Fruit fly (Drosophila melanogaster): ENCODE measurements around the gene CG15535.

CG15535 gene

DNA sequence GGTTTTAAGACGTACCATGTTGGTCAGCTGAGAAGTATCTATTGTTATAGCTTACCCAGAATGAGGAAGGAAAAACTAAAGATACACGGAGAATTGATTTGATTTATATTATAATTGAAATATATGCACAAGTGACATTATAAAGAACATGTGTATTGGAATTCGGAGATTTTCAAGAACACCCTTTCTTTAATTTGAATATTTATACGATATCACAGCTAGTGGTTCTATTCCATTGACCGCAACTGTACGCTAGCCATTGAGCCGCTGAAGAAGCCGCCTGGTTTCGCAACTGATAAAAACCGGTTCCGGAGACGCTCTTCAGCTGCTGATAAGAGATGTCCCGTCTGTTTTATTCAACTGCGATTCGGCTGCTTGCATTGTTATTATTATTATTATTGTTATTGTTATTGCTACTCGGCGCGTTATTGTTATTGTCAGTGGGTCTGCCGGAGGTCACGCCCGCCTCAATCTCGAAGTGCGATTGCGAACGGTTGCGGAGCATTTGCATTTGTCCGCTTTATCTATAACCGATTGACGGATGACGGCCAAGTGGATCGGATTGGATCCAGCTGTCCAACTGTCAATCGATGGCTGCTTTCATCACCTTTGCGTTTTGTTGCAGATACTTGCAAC, 38.0 kb upstream of the CG15535 start (continued):
- TF ChIP-seq Ptx1 (GFP tag; IDR thresholded peaks at IDR 0.05), result peak; percentile 42; the same call in 1 of the 2 replicates
- TF ChIP-seq CG15601 (tag; optimal IDR thresholded peaks at IDR 0.05), result no peak
- TF ChIP-seq HmgD (GFP tag; optimal IDR thresholded peaks at IDR 0.05), result no peak
- peak; percentile 41 for TF ChIP-seq CG30403 (GFP tag; optimal IDR thresholded peaks at IDR 0.05)
- no peak for TF ChIP-seq zen (tag; optimal IDR thresholded peaks at IDR 0.05)
- peak; percentile 39; the same call in 1 of the 2 replicates for TF ChIP-seq Xrp1 (GFP tag; IDR thresholded peaks at IDR 0.05)
- TF ChIP-seq oc (tag; optimal IDR thresholded peaks at IDR 0.05), result no peak
- peak; percentile 35 for TF ChIP-seq CG17385 (GFP tag; optimal IDR thresholded peaks at IDR 0.05)
- no peak for TF ChIP-seq CG9609 (GFP tag; optimal IDR thresholded peaks at IDR 0.05)
- no peak for TF ChIP-seq MTF-1 (GFP tag; optimal IDR thresholded peaks at IDR 0.05; ENCODE audit: borderline replicate concordance)
- no peak for TF ChIP-seq CG42726 (GFP tag; IDR thresholded peaks at IDR 0.05; ENCODE audit: partially characterized antibody)
- peak; percentile 6 for TF ChIP-seq CG4328 (GFP tag; optimal IDR thresholded peaks at IDR 0.05)
- TF ChIP-seq jigr1 (GFP tag; IDR thresholded peaks at IDR 0.05), result no peak
- TF ChIP-seq Dad (GFP tag; optimal IDR thresholded peaks at IDR 0.05), result no peak
- peak; percentile 18; the same call in 1 of the 3 replicates for TF ChIP-seq CG14050 (GFP tag; IDR thresholded peaks at IDR 0.05)
- peak; percentile 9 for TF ChIP-seq Spps (tag; optimal IDR thresholded peaks at IDR 0.05)
- no peak for TF ChIP-seq CG1832 (GFP tag; optimal IDR thresholded peaks at IDR 0.05)
- TF ChIP-seq gcm (GFP tag; optimal IDR thresholded peaks at IDR 0.05), result peak; percentile 15
- peak; percentile 3 for TF ChIP-seq CG15696 (tag; optimal IDR thresholded peaks at IDR 0.05)
- peak; percentile 70; the same call in 2 of the 3 replicates for TF ChIP-seq ci (GFP tag; IDR thresholded peaks at IDR 0.05)
- TF ChIP-seq B-H1 (GFP tag; IDR thresholded peaks at IDR 0.05), result peak; percentile 15; the same call in 1 of the 3 replicates
- TF ChIP-seq tap (tag; optimal IDR thresholded peaks at IDR 0.05), result peak; percentile 28
- TF ChIP-seq CG7839 (tag; optimal IDR thresholded peaks at IDR 0.05), result peak; percentile 58
- TF ChIP-seq Hmr (GFP tag; optimal IDR thresholded peaks at IDR 0.05), result peak; percentile 4
- TF ChIP-seq CG2199 (GFP tag; IDR thresholded peaks at IDR 0.05), result 0 out of 3 replicates have a peak, but pooled peaks have one; percentile 45
- TF ChIP-seq lola (GFP tag; optimal IDR thresholded peaks at IDR 0.05), result peak in 1 of 3 experiments; percentile 31
- TF ChIP-seq tin (GFP tag; optimal IDR thresholded peaks at IDR 0.05), result no peak
- no peak for TF ChIP-seq pita (GFP tag; optimal IDR thresholded peaks at IDR 0.05)
- TF ChIP-seq gsb (GFP tag; IDR thresholded peaks at IDR 0.05), result no peak
- TF ChIP-seq CG30431 (GFP tag; optimal IDR thresholded peaks at IDR 0.05), result no peak
- peak; percentile 56 for TF ChIP-seq CG15269 (tag; optimal IDR thresholded peaks at IDR 0.05)
- TF ChIP-seq CG2875 (GFP tag; optimal IDR thresholded peaks at IDR 0.05), result no peak
- no peak for TF ChIP-seq CG16813 (GFP tag; IDR thresholded peaks at IDR 0.05; ENCODE audit: partially characterized antibody)
- no peak for TF ChIP-seq sim (GFP tag; IDR thresholded peaks at IDR 0.05)
- TF ChIP-seq vvl (GFP tag; IDR thresholded peaks at IDR 0.05), result peak; percentile 27; the same call in 1 of the 2 replicates
- TF ChIP-seq sd (tag; optimal IDR thresholded peaks at IDR 0.05), result no peak
- TF ChIP-seq CG1603 (tag; optimal IDR thresholded peaks at IDR 0.05), result peak; percentile 39
- no peak for TF ChIP-seq twi (tag; optimal IDR thresholded peaks at IDR 0.05)
- peak; percentile 56 for TF ChIP-seq CG31441 (GFP tag; IDR thresholded peaks at IDR 0.05)
- no peak for TF ChIP-seq CG7928 (GFP tag; optimal IDR thresholded peaks at IDR 0.05)
- no peak for TF ChIP-seq Mrtf (GFP tag; IDR thresholded peaks at IDR 0.05)
- TF ChIP-seq CG31388 (GFP tag; optimal IDR thresholded peaks at IDR 0.05), result no peak
- TF ChIP-seq Adf1 (GFP tag; IDR thresholded peaks at IDR 0.05), result no peak
- no peak for TF ChIP-seq CG3163 (GFP tag; optimal IDR thresholded peaks at IDR 0.05)
- TF ChIP-seq CG16815 (GFP tag; optimal IDR thresholded peaks at IDR 0.05), result no peak
- no peak for TF ChIP-seq CG34224 (GFP tag; IDR thresholded peaks at IDR 0.05; ENCODE audit: partially characterized antibody)
- TF ChIP-seq CG14441 (GFP tag; IDR thresholded peaks at IDR 0.05), result peak; percentile 28; the same call in 1 of the 2 replicates
- peak; percentile 25 for TF ChIP-seq CG9727 (GFP tag; optimal IDR thresholded peaks at IDR 0.05)
- peak; percentile 10 for TF ChIP-seq Blimp-1 (GFP tag; optimal IDR thresholded peaks at IDR 0.05)

Data from whole organism, embryonic.